Worm (Caenorhabditis elegans): ENCODE data around the gene srsx-24.
A peak's percentile ranks its signal among the peaks of the same experiment; 100 is the strongest.

DNA sequence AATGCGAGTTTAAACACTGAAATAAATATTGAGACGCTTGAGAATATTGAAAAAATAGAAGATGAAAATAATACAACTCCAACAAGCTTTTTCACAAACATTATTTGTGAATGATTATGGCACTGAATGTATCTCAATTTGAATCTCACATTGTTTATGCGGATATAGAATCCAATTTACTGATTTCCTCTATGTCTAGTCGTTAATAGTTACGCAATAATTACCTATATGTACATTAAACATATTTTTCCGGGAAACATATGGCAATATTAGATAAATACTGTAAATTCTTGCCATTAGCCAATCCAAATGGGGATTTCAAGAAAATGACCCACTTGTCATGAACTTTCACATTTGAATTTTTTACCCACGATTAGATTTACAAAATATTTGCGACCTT lies 16.1 kb upstream of the srsx-24 start, which contains the start of gene srx-9:
- TF ChIP-seq aha-1 (tag) (no peak), snpc-4 (tag; optimal IDR thresholded peaks at IDR 0.05) (no peak), nhr-25 (tag; optimal IDR thresholded peaks at IDR 0.05; ENCODE audit: borderline replicate concordance, insufficient read depth) (no peak), ceh-28 (tag; optimal IDR thresholded peaks at IDR 0.05) (no peak), lsy-2 (tag; optimal IDR thresholded peaks at IDR 0.05) (no peak), ama-1 (optimal IDR thresholded peaks at IDR 0.05) (no peak), egl-43 (GFP tag; IDR thresholded peaks at IDR 0.05) (no peak), unc-62 (GFP tag; optimal IDR thresholded peaks at IDR 0.05 in 1 of 2) (peak in 1 of 2 experiments; percentile 2), unc-62 (tag; optimal IDR thresholded peaks at IDR 0.05) (no peak), fos-1 (tag; optimal IDR thresholded peaks at IDR 0.05) (no peak), ces-1 (GFP tag; optimal IDR thresholded peaks at IDR 0.05) (no peak), dmd-9 (GFP tag; IDR thresholded peaks at IDR 0.05) (no peak), zag-1 (tag; optimal IDR thresholded peaks at IDR 0.05) (no peak)

Measured in whole organism, L4 larva.